Worm (Caenorhabditis elegans) whole organism, L4/young adult: ENCODE measurements around the gene K10C9.4.

Source experiments
- W03F9.2 ChIP-seq: fragments of 150-350 bp; optimal IDR thresholded peaks from 2 replicates; lab custom pipeline; 2014; ENCODE audit warnings: missing biosample characterization, missing genetic modification characterization
- dao-5 ChIP-seq: sonication (generic microtip); optimal IDR thresholded peaks from 2 replicates; lab custom pipeline; 2016; ENCODE audit warnings: missing genotype, missing genetic modification characterization, moderate library complexity, missing compliant biosample characterization
- him-1 ChIP-seq: sonication (generic microtip); optimal IDR thresholded peaks from 2 replicates; lab custom pipeline; 2016; ENCODE audit warnings: missing genotype, missing genetic modification reagents, missing genetic modification characterization, missing compliant biosample characterization

K10C9.4 gene

DNA sequence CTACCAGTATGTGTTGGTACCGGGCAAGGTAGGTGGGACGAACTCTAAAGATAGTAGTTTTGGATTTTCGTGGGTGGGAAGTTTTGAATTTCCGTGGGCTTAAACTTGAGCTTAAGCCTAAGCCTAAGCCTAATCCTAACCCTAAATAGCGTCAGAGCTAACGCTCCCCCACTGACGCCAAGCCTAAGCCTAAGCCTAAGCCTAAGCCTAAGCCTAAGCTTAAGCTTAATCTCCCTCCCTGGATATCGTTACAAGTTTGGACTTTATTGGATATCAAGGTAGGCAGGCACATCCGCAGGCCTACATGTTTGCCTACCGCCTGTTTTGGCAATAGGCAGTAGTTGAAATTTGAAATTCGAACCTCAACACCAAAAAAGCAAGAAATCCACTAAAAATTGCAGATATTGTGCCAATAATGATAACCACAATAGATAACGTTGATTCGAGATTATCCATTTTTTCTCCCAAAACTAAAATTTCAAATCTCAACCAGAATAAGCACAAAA is at the start of gene K10C9.4:
K10C9.4 (minus strand) TSS at position 456 of the 506 bp plus-strand sequence.
- TF ChIP-seq W03F9.2 (tag; lab: Kevin White, UChicago) (no peak), him-1 (tag; lab: Kevin White, UChicago) (no peak), dao-5 (tag; lab: Kevin White, UChicago) (no peak)

DNA sequence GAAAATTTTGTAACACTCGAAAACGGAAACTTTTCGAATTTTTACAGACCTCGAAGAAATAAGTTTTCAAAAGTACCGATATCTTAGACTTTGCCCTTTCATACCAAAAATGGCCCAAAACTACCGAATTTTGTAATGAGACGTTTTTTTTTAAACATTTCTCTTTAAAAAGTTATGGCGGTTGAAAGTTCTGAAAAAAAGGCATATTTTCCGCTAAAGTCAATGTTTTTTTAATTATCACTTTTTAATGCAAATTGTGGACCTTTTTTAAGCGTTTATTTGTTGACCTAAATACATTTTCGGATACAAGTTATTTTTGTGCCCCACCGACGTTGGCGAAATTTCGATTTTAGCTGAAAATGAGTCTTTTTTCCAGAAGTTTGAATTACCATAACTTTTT is 49.8 kb upstream of the K10C9.4 start:
- TF ChIP-seq W03F9.2 (tag; lab: Kevin White, UChicago) (no peak), him-1 (tag; lab: Kevin White, UChicago) (no peak)

DNA sequence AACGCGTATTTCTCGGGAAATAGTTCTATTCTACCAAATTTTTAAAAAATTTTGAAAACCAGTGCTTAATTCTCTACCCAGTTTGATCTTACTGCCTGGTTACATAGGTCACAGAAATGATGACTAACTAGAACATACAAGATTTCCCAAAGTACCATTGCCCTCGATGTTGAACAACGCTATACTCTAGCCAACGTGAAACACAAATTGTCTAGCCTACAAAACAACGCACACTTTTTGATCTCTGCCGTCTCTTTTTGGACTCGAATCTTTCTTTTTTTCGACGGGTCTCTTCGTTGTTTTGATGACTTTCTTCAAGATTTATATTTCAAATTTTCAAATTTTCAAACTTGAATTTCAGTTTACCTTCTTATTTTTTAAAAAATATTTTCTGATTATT is 47.5 kb upstream of the K10C9.4 start, which contains the start of gene Y50D4B.2:
Y50D4B.2 (plus strand) TSS at position 301 of the 400 bp plus-strand sequence.
- no peak for TF ChIP-seq dao-5 (tag; lab: Kevin White, UChicago)

DNA sequence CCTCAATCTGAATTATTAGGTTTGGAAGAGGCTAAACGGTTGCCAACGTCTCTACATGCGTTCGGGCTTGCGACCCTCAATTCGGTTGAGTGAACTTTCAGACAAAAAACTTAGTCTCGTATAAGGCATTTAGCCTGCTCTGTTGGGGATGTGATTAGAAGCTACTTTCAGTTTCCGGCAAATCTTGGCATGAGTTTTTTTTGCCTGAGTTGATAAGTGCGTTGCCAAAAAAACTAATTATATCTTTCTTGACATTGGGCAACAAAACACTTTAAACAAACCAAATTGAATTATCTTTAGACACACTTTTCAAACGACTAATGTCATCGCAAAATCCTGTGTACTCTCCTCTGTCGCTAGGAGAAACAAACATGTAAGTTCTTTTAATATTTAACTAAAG is 39.5 kb upstream of the K10C9.4 start, which contains the start of gene Y50D4B.4:
Y50D4B.4 (plus strand) TSS at position 301 of the 400 bp plus-strand sequence.
- no peak for TF ChIP-seq dao-5 (tag; lab: Kevin White, UChicago)
- TF ChIP-seq W03F9.2 (tag; lab: Kevin White, UChicago): no peak
- TF ChIP-seq him-1 (tag; lab: Kevin White, UChicago): no peak

DNA sequence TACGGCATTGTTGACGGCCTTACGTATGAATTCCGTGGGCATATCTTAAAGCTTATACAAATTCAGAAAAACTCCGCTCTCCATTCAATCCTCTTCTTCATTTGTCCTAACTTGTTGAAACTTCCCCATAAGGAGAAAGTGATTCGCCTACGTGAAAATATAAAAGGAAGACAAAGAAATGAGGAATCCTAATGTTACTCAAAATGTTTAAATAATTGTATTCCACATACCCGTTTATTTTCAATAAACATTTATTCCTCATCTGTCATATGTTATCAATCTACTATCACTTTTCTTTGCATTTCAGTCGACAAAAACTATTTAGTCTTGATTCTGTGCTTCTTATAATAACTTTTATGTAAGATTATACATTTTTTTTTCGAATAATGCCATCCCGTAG is 35.2 kb upstream of the K10C9.4 start, which contains the start of gene clec-203:
clec-203 (plus strand) TSS at position 301 of the 400 bp plus-strand sequence.
- TF ChIP-seq W03F9.2 (tag; lab: Kevin White, UChicago) (no peak), dao-5 (tag; lab: Kevin White, UChicago) (no peak), him-1 (tag; lab: Kevin White, UChicago) (no peak)

DNA sequence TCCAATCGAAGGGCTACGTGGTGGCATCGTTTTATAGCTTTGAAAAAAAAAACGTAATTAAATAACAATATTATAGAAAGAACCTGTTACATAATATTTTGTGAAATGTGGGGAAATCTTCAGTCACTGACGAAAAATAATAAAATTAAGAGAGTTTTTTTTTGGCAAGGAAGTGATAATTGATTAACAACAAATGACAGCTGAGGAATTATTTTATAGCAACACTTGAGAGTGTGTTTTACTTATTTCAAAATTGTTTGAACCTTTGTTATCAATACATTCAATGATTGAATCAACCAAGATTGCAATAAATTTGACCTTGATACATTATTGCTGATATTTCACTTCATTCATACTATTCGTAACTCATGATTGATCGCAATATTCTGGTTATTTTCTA is 31.2 kb upstream of the K10C9.4 start, which contains the start of gene Y50D4B.6:
Y50D4B.6 (plus strand) TSS at position 301 of the 400 bp plus-strand sequence.
- TF ChIP-seq W03F9.2 (tag; lab: Kevin White, UChicago): no peak
- no peak for TF ChIP-seq dao-5 (tag; lab: Kevin White, UChicago)
- no peak for TF ChIP-seq him-1 (tag; lab: Kevin White, UChicago)

DNA sequence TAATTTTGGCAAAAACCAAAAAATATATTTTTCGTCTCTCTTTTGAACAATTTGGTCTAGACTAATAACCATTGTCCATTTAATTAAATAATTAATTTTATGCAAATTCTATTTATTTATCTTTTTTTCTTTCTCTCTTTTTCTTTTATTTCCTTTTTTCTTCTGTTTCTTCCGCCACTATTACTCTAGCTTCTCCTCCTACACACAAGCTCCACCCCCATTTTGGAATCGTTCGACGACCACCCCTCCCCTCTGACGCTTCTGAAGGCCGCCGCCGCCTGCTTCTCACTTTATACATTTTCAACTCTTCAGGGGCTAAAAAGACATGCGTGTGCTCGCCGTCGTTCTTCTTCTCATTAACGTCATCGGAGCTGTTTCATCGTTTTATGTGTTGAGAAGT is 22.1 kb upstream of the K10C9.4 start, which contains the start of gene K10C9.1:
K10C9.1 (plus strand) TSS at position 301 of the 400 bp plus-strand sequence.
- TF ChIP-seq him-1 (tag; lab: Kevin White, UChicago): no peak
- TF ChIP-seq W03F9.2 (tag; lab: Kevin White, UChicago): no peak
- TF ChIP-seq dao-5 (tag; lab: Kevin White, UChicago): no peak

DNA sequence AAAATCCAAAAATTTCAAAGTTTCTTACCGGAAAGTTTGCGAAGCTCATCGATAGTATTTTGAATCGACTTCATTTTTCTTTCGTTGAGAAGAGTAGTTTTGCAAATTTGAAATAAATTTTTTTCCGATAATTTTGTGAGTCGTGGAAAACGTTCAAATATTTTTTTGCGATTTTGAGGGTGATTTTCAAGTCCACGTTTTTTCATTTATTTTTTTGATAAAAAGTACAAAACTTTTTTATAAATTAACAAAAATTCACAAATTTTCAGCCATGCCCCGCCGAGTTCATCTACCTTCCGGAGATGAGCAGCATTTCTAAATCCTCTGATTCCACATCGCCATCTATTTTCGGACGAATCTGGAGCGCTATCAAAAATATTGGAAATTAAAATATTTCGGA is 14.7 kb upstream of the K10C9.4 start, which contains the start of gene K10C9.7:
K10C9.7 (minus strand) TSS at position 101 of the 400 bp plus-strand sequence.
- no peak for TF ChIP-seq dao-5 (tag; lab: Kevin White, UChicago)
- no peak for TF ChIP-seq him-1 (tag; lab: Kevin White, UChicago)
- TF ChIP-seq W03F9.2 (tag; lab: Kevin White, UChicago): no peak

DNA sequence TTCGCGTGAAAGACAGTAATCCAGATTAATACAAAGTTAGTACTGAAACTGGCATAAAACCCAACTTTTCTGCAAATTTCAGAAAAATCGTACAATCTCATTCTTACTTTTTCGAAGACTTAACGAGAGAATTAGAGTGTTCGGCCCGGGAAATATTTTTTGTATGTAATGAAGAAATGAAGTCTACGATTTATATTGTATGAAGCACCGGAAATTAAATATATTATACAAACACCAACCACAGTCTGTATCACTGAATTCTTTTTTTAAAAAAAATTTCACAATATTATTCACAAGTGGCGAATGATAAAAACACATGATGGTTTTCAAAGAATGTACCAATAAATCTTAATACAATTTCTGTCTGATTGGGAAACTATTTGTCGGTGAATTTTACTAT is 11.7 kb upstream of the K10C9.4 start, which contains the start of gene str-67:
str-67 (minus strand) TSS at position 101 of the 400 bp plus-strand sequence.
- TF ChIP-seq W03F9.2 (tag; lab: Kevin White, UChicago) (no peak), him-1 (tag; lab: Kevin White, UChicago) (no peak), dao-5 (tag; lab: Kevin White, UChicago) (no peak)

DNA sequence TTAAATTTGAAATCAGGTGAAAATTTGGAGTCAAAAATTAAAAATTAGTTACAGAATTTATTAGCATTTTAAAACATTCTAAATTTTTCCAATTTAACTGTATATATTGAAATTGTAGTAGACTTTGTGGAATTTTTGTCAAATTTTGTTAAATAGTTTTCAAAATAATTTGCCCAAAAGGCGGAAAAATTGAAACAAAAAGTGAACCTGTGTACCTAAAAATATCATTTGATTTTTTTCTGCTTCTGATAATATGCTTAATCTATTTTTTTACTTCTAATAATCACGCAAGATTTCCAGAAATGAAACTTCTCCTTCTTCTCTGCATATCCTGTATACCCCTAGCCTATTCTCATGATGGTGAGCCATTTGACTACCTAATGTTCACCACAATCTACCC is 8.5 kb upstream of the K10C9.4 start, which contains the start of gene rnst-2:
rnst-2 (plus strand) TSS at position 301 of the 400 bp plus-strand sequence.
- no peak for TF ChIP-seq W03F9.2 (tag; lab: Kevin White, UChicago)
- no peak for TF ChIP-seq dao-5 (tag; lab: Kevin White, UChicago)
- TF ChIP-seq him-1 (tag; lab: Kevin White, UChicago): no peak

DNA sequence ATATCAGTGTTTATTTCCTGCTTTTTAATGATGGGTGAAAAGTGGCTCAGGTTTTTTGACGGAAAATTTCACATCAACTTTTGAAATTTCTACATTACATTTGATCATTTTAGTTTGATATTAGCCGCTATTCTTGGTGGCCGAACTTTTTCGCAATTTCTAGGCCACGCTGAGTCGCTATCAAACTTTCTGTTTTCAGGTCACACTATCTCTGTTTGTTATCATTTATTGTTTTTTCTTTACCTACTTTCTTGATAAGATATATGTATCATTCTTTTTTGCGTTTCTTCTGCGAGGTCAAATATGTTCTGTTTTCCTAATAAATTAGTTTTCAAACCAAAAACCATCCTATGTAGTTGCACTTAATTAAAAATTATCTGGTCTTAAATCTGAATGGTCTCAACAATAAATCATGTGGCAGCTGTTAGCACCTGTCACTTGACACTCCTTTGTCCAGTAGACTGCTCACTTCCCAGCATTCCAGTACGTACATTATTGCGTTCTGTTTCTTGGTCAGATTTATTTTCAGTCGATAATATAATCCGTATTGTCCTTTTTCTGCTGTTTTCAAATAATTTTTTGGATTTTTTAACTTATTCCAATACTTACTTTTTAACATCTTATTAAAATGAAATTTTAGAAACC is 7.5 kb upstream of the K10C9.4 start:
- TF ChIP-seq dao-5 (tag; lab: Kevin White, UChicago) (no peak), W03F9.2 (tag; lab: Kevin White, UChicago) (no peak), him-1 (tag; lab: Kevin White, UChicago) (no peak)

DNA sequence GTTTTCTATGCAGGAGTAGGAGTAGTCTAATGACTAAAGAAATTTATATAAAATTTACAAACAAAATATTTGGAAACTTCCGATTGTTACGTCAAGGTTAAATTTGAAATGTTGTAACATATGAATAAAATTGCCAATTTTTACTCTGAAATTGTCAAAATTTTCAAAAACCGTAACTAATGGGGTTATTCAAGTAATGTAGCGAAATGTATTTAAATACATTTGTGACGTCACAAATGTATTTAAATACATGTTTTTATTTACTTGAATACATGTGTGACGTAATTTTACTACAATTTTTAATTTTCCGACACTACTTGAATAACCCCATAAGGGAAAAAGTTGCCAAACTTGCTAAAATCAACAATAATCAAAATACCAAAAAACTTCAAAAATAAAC is 571 bp upstream of the K10C9.4 start:
- TF ChIP-seq W03F9.2 (tag; lab: Kevin White, UChicago): no peak
- no peak for TF ChIP-seq him-1 (tag; lab: Kevin White, UChicago)

DNA sequence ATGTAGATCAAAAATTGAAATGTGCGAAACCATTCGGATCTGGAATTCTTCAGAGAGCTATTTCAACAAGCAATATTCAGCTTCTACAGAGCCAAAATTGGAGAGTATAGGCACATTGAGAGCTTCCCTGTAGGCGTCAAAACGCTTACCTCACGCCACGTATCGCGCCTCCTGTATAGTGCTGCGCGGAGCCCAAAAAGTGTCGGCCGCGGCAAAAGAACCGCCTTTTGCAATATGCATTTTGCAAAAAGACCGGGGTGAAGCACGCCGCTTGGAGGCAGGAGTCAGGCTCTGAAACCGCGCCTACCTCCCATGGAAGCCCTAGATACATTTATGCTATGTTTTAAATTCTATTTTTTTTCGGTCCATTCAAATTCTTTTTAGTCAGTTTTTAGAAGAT is 1.2 kb downstream of the K10C9.4 start:
- TF ChIP-seq him-1 (tag; lab: Kevin White, UChicago) (no peak), W03F9.2 (tag; lab: Kevin White, UChicago) (no peak), dao-5 (tag; lab: Kevin White, UChicago) (no peak)
